Fruit fly (Drosophila melanogaster): ENCODE data around the gene SoYb.

Gene SoYb

DNA sequence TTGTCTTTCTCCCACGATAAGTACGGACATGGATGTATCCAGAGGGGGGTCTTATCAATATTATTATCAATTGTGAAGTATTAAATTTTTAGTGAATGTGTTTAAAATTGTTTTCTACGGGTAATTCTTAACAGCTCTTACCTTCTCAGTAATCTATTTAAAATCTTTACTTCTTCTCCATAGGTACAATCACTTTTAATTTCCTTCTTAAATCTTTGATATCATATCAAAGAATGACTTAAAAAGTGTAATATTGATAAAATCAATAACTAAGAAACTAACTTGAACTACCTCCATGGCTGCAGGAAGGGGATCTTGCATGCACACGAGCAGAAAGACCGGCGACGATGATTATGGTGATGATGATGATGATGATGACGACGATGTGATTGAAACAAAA, 20.0 kb downstream of the SoYb start (continued):
- TF ChIP-seq CG9139 (GFP tag; optimal IDR thresholded peaks at IDR 0.05) (peak; percentile 40), CG6808 (GFP tag; optimal IDR thresholded peaks at IDR 0.05) (peak; percentile 69), CG6276 (GFP tag; optimal IDR thresholded peaks at IDR 0.05) (no peak), Ets96B (tag; optimal IDR thresholded peaks at IDR 0.05) (peak; percentile 73), dac (GFP tag; optimal IDR thresholded peaks at IDR 0.05) (no peak), CG10631 (GFP tag; optimal IDR thresholded peaks at IDR 0.05) (peak; percentile 65), CG8632 (GFP tag; optimal IDR thresholded peaks at IDR 0.05) (peak; percentile 68), Hr38 (GFP tag; optimal IDR thresholded peaks at IDR 0.05) (no peak), CG6163 (GFP tag; IDR thresholded peaks at IDR 0.05) (no peak; the same call in 2 of the 3 replicates), Hr39 (GFP tag; optimal IDR thresholded peaks at IDR 0.05) (peak; percentile 53), CG6792 (GFP tag; optimal IDR thresholded peaks at IDR 0.05) (peak; percentile 59), spab (GFP tag; optimal IDR thresholded peaks at IDR 0.05) (peak; percentile 59), Eip75B (GFP tag; optimal IDR thresholded peaks at IDR 0.05) (peak; percentile 69), CG11294 (GFP tag; IDR thresholded peaks at IDR 0.05) (no peak), CG16779 (tag; optimal IDR thresholded peaks at IDR 0.05) (peak; percentile 63), CG32006 (GFP tag; optimal IDR thresholded peaks at IDR 0.05) (peak; percentile 5), CG34406 (GFP tag; optimal IDR thresholded peaks at IDR 0.05) (peak; percentile 75), Eip93F (GFP tag; optimal IDR thresholded peaks at IDR 0.05) (peak; percentile 44), CG7368 (GFP tag; optimal IDR thresholded peaks at IDR 0.05) (peak; percentile 63), Gug (GFP tag; IDR thresholded peaks at IDR 0.05) (no peak), fd85E (GFP tag; optimal IDR thresholded peaks at IDR 0.05) (peak; percentile 37), topi (GFP tag; optimal IDR thresholded peaks at IDR 0.05) (peak; percentile 87), Lpt (GFP tag; optimal IDR thresholded peaks at IDR 0.05) (no peak), achi (GFP tag; optimal IDR thresholded peaks at IDR 0.05) (peak; percentile 71), Hr4 (GFP tag; optimal IDR thresholded peaks at IDR 0.05) (no peak), salr (GFP tag; optimal IDR thresholded peaks at IDR 0.05) (no peak), svp (GFP tag) (peak; percentile 92), CG11762 (GFP tag; optimal IDR thresholded peaks at IDR 0.05; ENCODE audit: insufficient read depth) (peak; percentile 42), Eip78C (GFP tag) (peak; percentile 94), Smox (GFP tag; optimal IDR thresholded peaks at IDR 0.05) (peak; percentile 83)

dm6 chr2L:9981809-9982208, 20.7 kb downstream of the SoYb start:
- TF ChIP-seq CG10631 (GFP tag; optimal IDR thresholded peaks at IDR 0.05) (peak; percentile 18), CG6854 (GFP tag; optimal IDR thresholded peaks at IDR 0.05) (no peak), fd85E (GFP tag; optimal IDR thresholded peaks at IDR 0.05) (no peak), CG8119 (GFP tag; IDR thresholded peaks at IDR 0.05) (no peak), Ets21C (GFP tag; optimal IDR thresholded peaks at IDR 0.05) (no peak), CG6276 (GFP tag; optimal IDR thresholded peaks at IDR 0.05) (no peak), fkh (GFP tag; optimal IDR thresholded peaks at IDR 0.05) (no peak), salr (GFP tag; optimal IDR thresholded peaks at IDR 0.05) (no peak), net (GFP tag; optimal IDR thresholded peaks at IDR 0.05) (peak; percentile 37), CG7368 (GFP tag; optimal IDR thresholded peaks at IDR 0.05) (no peak), dsx (GFP tag; optimal IDR thresholded peaks at IDR 0.05; ENCODE audit: poor library complexity, severe bottlenecking) (peak; percentile 59), Eip75B (GFP tag; optimal IDR thresholded peaks at IDR 0.05) (peak; percentile 45), CG6808 (GFP tag; optimal IDR thresholded peaks at IDR 0.05) (peak; percentile 26), Sox102F (GFP tag; optimal IDR thresholded peaks at IDR 0.05) (peak; percentile 53), achi (GFP tag; optimal IDR thresholded peaks at IDR 0.05) (peak; percentile 31), CG6792 (GFP tag; optimal IDR thresholded peaks at IDR 0.05) (peak; percentile 5), CG9139 (GFP tag; optimal IDR thresholded peaks at IDR 0.05) (no peak), Hr4 (GFP tag; optimal IDR thresholded peaks at IDR 0.05) (peak; percentile 7), CG32006 (GFP tag; optimal IDR thresholded peaks at IDR 0.05) (no peak), Sox14 (GFP tag; optimal IDR thresholded peaks at IDR 0.05) (peak; percentile 16), Hr38 (GFP tag; optimal IDR thresholded peaks at IDR 0.05) (no peak), CG10669 (GFP tag; optimal IDR thresholded peaks at IDR 0.05) (peak; percentile 38), spab (GFP tag; optimal IDR thresholded peaks at IDR 0.05) (peak; percentile 24), CG34406 (GFP tag; optimal IDR thresholded peaks at IDR 0.05) (peak; percentile 26), CG15336 (GFP tag; IDR thresholded peaks at IDR 0.05) (no peak), CG8319 (GFP tag; optimal IDR thresholded peaks at IDR 0.05) (no peak), CG11762 (GFP tag; optimal IDR thresholded peaks at IDR 0.05; ENCODE audit: insufficient read depth) (peak; percentile 19), ss (GFP tag; optimal IDR thresholded peaks at IDR 0.05) (peak; percentile 54 to 56), Lpt (GFP tag; optimal IDR thresholded peaks at IDR 0.05) (no peak), CG6163 (GFP tag; IDR thresholded peaks at IDR 0.05) (no peak), cyc (GFP tag; optimal IDR thresholded peaks at IDR 0.05) (peak; percentile 30), pdm3 (GFP tag; optimal IDR thresholded peaks at IDR 0.05) (peak; percentile 5), eg (GFP tag; IDR thresholded peaks at IDR 0.05) (no peak), fd59A (GFP tag; optimal IDR thresholded peaks at IDR 0.05) (no peak), Eip93F (GFP tag; optimal IDR thresholded peaks at IDR 0.05) (no peak), OdsH (GFP tag; optimal IDR thresholded peaks at IDR 0.05) (peak; percentile 27), Hr39 (GFP tag; optimal IDR thresholded peaks at IDR 0.05) (peak; percentile 35), svp (GFP tag) (peak; percentile 79)

All from whole organism, prepupa.